Fruit fly (Drosophila melanogaster): Measurements from ENCODE around the gene ems.
A peak's percentile ranks its signal among the peaks of the same experiment; 100 is the strongest.

The ems gene

DNA sequence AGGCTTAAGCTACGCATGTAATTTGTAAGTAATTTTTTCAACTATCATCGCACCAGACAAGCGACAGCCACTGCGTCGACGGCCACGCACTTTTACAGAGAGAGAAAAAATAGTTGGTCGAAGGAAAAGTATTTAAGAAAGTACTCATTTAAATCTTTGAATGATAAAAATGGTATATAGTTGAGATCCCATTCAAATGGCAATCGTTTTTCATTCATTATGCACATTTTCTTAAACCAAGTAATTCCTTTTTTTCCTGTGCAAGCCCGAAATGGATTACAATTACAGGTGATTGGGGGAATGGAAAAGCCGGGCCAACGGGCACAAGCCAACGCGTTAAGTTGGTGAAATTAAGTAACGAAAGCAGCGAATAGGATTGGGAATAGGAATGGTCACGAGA lies 50.6 kb downstream of the ems start (continued):
- no peak for TF ChIP-seq CG34406 (GFP tag; optimal IDR thresholded peaks at IDR 0.05)
- no peak for TF ChIP-seq Hr39 (GFP tag; optimal IDR thresholded peaks at IDR 0.05)
- no peak for TF ChIP-seq esn (GFP tag; optimal IDR thresholded peaks at IDR 0.05)
- TF ChIP-seq Sox14 (GFP tag; optimal IDR thresholded peaks at IDR 0.05): no peak
- TF ChIP-seq CG11762 (GFP tag; optimal IDR thresholded peaks at IDR 0.05; ENCODE audit: insufficient read depth): no peak
- no peak for TF ChIP-seq fd85E (GFP tag; optimal IDR thresholded peaks at IDR 0.05)
- TF ChIP-seq CG6792 (GFP tag; optimal IDR thresholded peaks at IDR 0.05): no peak
- no peak for TF ChIP-seq Blimp-1 (GFP tag; optimal IDR thresholded peaks at IDR 0.05)
- TF ChIP-seq net (GFP tag; optimal IDR thresholded peaks at IDR 0.05): peak; percentile 56
- peak; percentile 44 for TF ChIP-seq dac (GFP tag; optimal IDR thresholded peaks at IDR 0.05)
- TF ChIP-seq CG6808 (GFP tag; optimal IDR thresholded peaks at IDR 0.05): no peak
- TF ChIP-seq achi (GFP tag; optimal IDR thresholded peaks at IDR 0.05): peak; percentile 45
- TF ChIP-seq cyc (GFP tag; optimal IDR thresholded peaks at IDR 0.05): no peak
- peak; percentile 82 for TF ChIP-seq Hr4 (GFP tag; optimal IDR thresholded peaks at IDR 0.05)
- TF ChIP-seq Hr38 (GFP tag; optimal IDR thresholded peaks at IDR 0.05): peak; percentile 23
- TF ChIP-seq CG8119 (GFP tag; IDR thresholded peaks at IDR 0.05): peak; percentile 81
- no peak for TF ChIP-seq acj6 (GFP tag; optimal IDR thresholded peaks at IDR 0.05)
- TF ChIP-seq Ets21C (GFP tag; optimal IDR thresholded peaks at IDR 0.05): no peak
- TF ChIP-seq CG3032 (tag; optimal IDR thresholded peaks at IDR 0.05): no peak
- TF ChIP-seq fkh (GFP tag; optimal IDR thresholded peaks at IDR 0.05): no peak
- no peak for TF ChIP-seq Ets96B (tag; optimal IDR thresholded peaks at IDR 0.05)
- TF ChIP-seq spab (GFP tag; optimal IDR thresholded peaks at IDR 0.05): no peak
- no peak for TF ChIP-seq CG8632 (GFP tag; optimal IDR thresholded peaks at IDR 0.05)
- no peak for TF ChIP-seq CG31627 (GFP tag; optimal IDR thresholded peaks at IDR 0.05)
- TF ChIP-seq CG6163 (GFP tag; IDR thresholded peaks at IDR 0.05): peak; percentile 64
- peak; percentile 85 for TF ChIP-seq CG15336 (GFP tag; IDR thresholded peaks at IDR 0.05)
- no peak for TF ChIP-seq Eip93F (GFP tag; optimal IDR thresholded peaks at IDR 0.05)
- no peak for TF ChIP-seq ss (GFP tag; optimal IDR thresholded peaks at IDR 0.05)
- peak in 1 of 2 experiments; percentile 46 for TF ChIP-seq salr (GFP tag; optimal IDR thresholded peaks at IDR 0.05)
- no peak for TF ChIP-seq CG11294 (GFP tag; IDR thresholded peaks at IDR 0.05)
- TF ChIP-seq CG10669 (GFP tag; optimal IDR thresholded peaks at IDR 0.05): no peak
- peak; percentile 32 for TF ChIP-seq CG10631 (GFP tag; optimal IDR thresholded peaks at IDR 0.05)
- TF ChIP-seq CG3919 (GFP tag; optimal IDR thresholded peaks at IDR 0.05): peak; percentile 35
- TF ChIP-seq CG32006 (GFP tag; optimal IDR thresholded peaks at IDR 0.05): peak; percentile 86
